Fruit fly (Drosophila melanogaster) whole organism, embryonic: ENCODE measurements around the gene Datp.

Experiments used
- Ada2b ChIP-seq: fragments of 200-800 bp; sonication (Bioruptor generic); IDR thresholded peaks from 2 replicates; pipeline ENCODE4 v1.3.6; 2022; ENCODE audit warnings: missing biosample characterization, missing genetic modification characterization
- CG10209 ChIP-seq: fragments of 200-800 bp; sonication (Bioruptor generic); optimal IDR thresholded peaks from 3 replicates; lab custom pipeline; 2017; ENCODE audit warnings: missing biosample characterization, mild to moderate bottlenecking, missing genetic modification characterization, missing genetic modification reagents
- CG10321 ChIP-seq: fragments of 200-800 bp; sonication (Bioruptor generic); IDR thresholded peaks from 2 replicates; pipeline ENCODE4 v1.3.6; 2022; ENCODE audit warnings: missing biosample characterization, missing genetic modification characterization
- CG10431 ChIP-seq: fragments of 200-800 bp; sonication (Bioruptor generic); optimal IDR thresholded peaks from 3 replicates; lab custom pipeline; 2018; ENCODE audit warnings: missing biosample characterization, mild to moderate bottlenecking, missing genetic modification characterization
- CG10979 ChIP-seq: fragments of 200-800 bp; sonication (Bioruptor generic); optimal IDR thresholded peaks from 2 replicates; lab custom pipeline; 2018; ENCODE audit warnings: missing biosample characterization, mild to moderate bottlenecking, missing genetic modification characterization, moderate library complexity
- CG12071 ChIP-seq: fragments of 200-800 bp; sonication (Bioruptor generic); optimal IDR thresholded peaks from 3 replicates; lab custom pipeline; 2018; ENCODE audit warnings: missing biosample characterization, mild to moderate bottlenecking, missing genetic modification characterization
- CG12104 ChIP-seq: fragments of 200-800 bp; sonication (Bioruptor generic); optimal IDR thresholded peaks from 3 replicates; lab custom pipeline; 2016; ENCODE audit warnings: missing biosample characterization, missing genetic modification characterization
- CG13296 ChIP-seq: fragments of 200-800 bp; sonication (Bioruptor generic); optimal IDR thresholded peaks from 3 replicates; lab custom pipeline; 2018; ENCODE audit warnings: missing biosample characterization, mild to moderate bottlenecking, missing genetic modification characterization
- CG14050 ChIP-seq: fragments of 200-800 bp; sonication (Bioruptor generic); IDR thresholded peaks from 3 replicates; pipeline ENCODE4 v1.3.6; 2022; ENCODE audit warnings: missing biosample characterization, missing genetic modification characterization
- CG15601 ChIP-seq: fragments of 200-800 bp; sonication (Bioruptor generic); optimal IDR thresholded peaks from 3 replicates; lab custom pipeline; 2019; ENCODE audit warnings: missing biosample characterization, mild to moderate bottlenecking, missing genetic modification characterization, moderate library complexity
- CG15696 ChIP-seq: fragments of 200-800 bp; sonication (Bioruptor generic); optimal IDR thresholded peaks from 2 replicates; lab custom pipeline; 2019; ENCODE audit warnings: missing biosample characterization, mild to moderate bottlenecking, missing genetic modification characterization, moderate library complexity
- CG18262 ChIP-seq: fragments of 200-800 bp; optimal IDR thresholded peaks from 3 replicates; lab custom pipeline; 2019; ENCODE audit warnings: missing biosample characterization, mild to moderate bottlenecking, missing genetic modification characterization, moderate library complexity
- CG18599 ChIP-seq: fragments of 200-800 bp; sonication (Bioruptor generic); optimal IDR thresholded peaks from 3 replicates; lab custom pipeline; 2017; ENCODE audit warnings: missing biosample characterization, missing genetic modification characterization, mild to moderate bottlenecking, moderate library complexity, missing genetic modification reagents
- CG30020 ChIP-seq: fragments of 200-800 bp; optimal IDR thresholded peaks from 2 replicates; lab custom pipeline; 2019; ENCODE audit warnings: missing biosample characterization, mild to moderate bottlenecking, missing genetic modification characterization, moderate library complexity
- CG4424 ChIP-seq: fragments of 200-800 bp; sonication (Bioruptor generic); optimal IDR thresholded peaks from 3 replicates; lab custom pipeline; 2016; ENCODE audit warnings: missing biosample characterization, missing genetic modification characterization
- CG6254 ChIP-seq: fragments of 200-800 bp; sonication (Bioruptor generic); optimal IDR thresholded peaks from 3 replicates; lab custom pipeline; 2017; ENCODE audit warnings: mild to moderate bottlenecking, missing biosample characterization, missing genetic modification reagents, missing genetic modification characterization
- CG9797 ChIP-seq: fragments of 200-800 bp; sonication (Bioruptor generic); optimal IDR thresholded peaks from 3 replicates; lab custom pipeline; 2018; ENCODE audit warnings: missing biosample characterization, mild to moderate bottlenecking, missing genetic modification characterization
- CG9817 ChIP-seq: fragments of 200-800 bp; sonication (Bioruptor generic); optimal IDR thresholded peaks from 2 replicates; lab custom pipeline; 2018; ENCODE audit warnings: missing biosample characterization, mild to moderate bottlenecking, missing genetic modification characterization, moderate library complexity
- CoRest ChIP-seq: fragments of 200-800 bp; sonication (Bioruptor generic); optimal IDR thresholded peaks from 3 replicates; lab custom pipeline; 2018; ENCODE audit warnings: missing biosample characterization, mild to moderate bottlenecking, missing genetic modification characterization, moderate library complexity
- D19A ChIP-seq: fragments of 200-800 bp; optimal IDR thresholded peaks from 3 replicates; lab custom pipeline; 2019; ENCODE audit warnings: missing biosample characterization, mild to moderate bottlenecking, missing genetic modification characterization, moderate library complexity
- Dfd ChIP-seq, 2 experiments: fragments of >200 bp; optimal IDR thresholded peaks; 2 replicates each; lab custom pipeline; 2017; ENCODE audit warnings: missing biosample characterization in 2 of 2, missing genetic modification characterization in 2 of 2
- Dip3 ChIP-seq: fragments of 200-800 bp; sonication (Bioruptor generic); optimal IDR thresholded peaks from 3 replicates; lab custom pipeline; 2016; ENCODE audit warnings: missing biosample characterization, missing genetic modification characterization
- E2f2 ChIP-seq: fragments of 200-800 bp; sonication (Bioruptor generic); IDR thresholded peaks from 2 replicates; pipeline ENCODE4 v1.3.6; 2022; ENCODE audit warnings: missing biosample characterization, missing genetic modification characterization
- ERR ChIP-seq: fragments of 200-800 bp; sonication (Bioruptor generic); optimal IDR thresholded peaks from 2 replicates; lab custom pipeline; 2016; ENCODE audit warnings: missing biosample characterization, missing genetic modification characterization
- Elba2 ChIP-seq: fragments of 200-800 bp; sonication (Bioruptor generic); optimal IDR thresholded peaks from 3 replicates; lab custom pipeline; 2016; ENCODE audit warnings: missing biosample characterization, missing genetic modification characterization
- NK7.1 ChIP-seq: fragments of 200-800 bp; sonication (Bioruptor generic); optimal IDR thresholded peaks from 3 replicates; lab custom pipeline; 2016; ENCODE audit warnings: missing biosample characterization, missing genetic modification characterization
- Nf-YA ChIP-seq: fragments of 200-800 bp; sonication (Bioruptor generic); IDR thresholded peaks from 2 replicates; pipeline ENCODE4 v1.3.6; 2022; ENCODE audit warnings: missing biosample characterization, missing genetic modification characterization
- Opbp ChIP-seq: fragments of 200-800 bp; sonication (Bioruptor generic); IDR thresholded peaks from 3 replicates; pipeline ENCODE4 v1.3.6; 2022; ENCODE audit warnings: missing biosample characterization, missing genetic modification characterization; ENCODE audit not compliant: partially characterized antibody
- Optix ChIP-seq: fragments of 200-800 bp; sonication (Bioruptor generic); IDR thresholded peaks from 3 replicates; pipeline ENCODE4 v1.3.6; 2022; ENCODE audit warnings: missing biosample characterization, missing genetic modification characterization
- Pdp1 ChIP-seq, 2 experiments: fragments of 200-800 bp; sonication (Bioruptor generic); optimal IDR thresholded peaks; 3 replicates each; lab custom pipeline; 2016; ENCODE audit warnings: missing biosample characterization in 2 of 2, missing genetic modification characterization in 2 of 2, mild to moderate bottlenecking in 1 of 2, moderate library complexity in 1 of 2
- Ptx1 ChIP-seq: fragments of 200-800 bp; sonication (Bioruptor generic); IDR thresholded peaks from 2 replicates; pipeline ENCODE4 v1.3.6; 2022; ENCODE audit warnings: missing biosample characterization, missing genetic modification characterization
- Side ChIP-seq: fragments of 200-800 bp; sonication (Bioruptor generic); optimal IDR thresholded peaks from 2 replicates; lab custom pipeline; 2016; ENCODE audit warnings: missing biosample characterization, missing genetic modification characterization
- Sin3A ChIP-seq: fragments of >200 bp; optimal IDR thresholded peaks from 2 replicates; lab custom pipeline; 2018
- Sry-δ ChIP-seq: fragments of 200-800 bp; sonication (Bioruptor generic); optimal IDR thresholded peaks from 2 replicates; lab custom pipeline; 2016; ENCODE audit warnings: missing biosample characterization, missing genetic modification characterization
- YL-1 ChIP-seq: fragments of 200-800 bp; sonication (Bioruptor generic); optimal IDR thresholded peaks from 3 replicates; lab custom pipeline; 2017; ENCODE audit warnings: missing biosample characterization, mild to moderate bottlenecking, missing genetic modification characterization
- caup ChIP-seq: fragments of 200-800 bp; sonication (Bioruptor generic); optimal IDR thresholded peaks from 3 replicates; lab custom pipeline; 2017; ENCODE audit warnings: missing biosample characterization, mild to moderate bottlenecking, missing genetic modification characterization, moderate library complexity; ENCODE audit not compliant: severe bottlenecking
- crp ChIP-seq, 2 experiments: fragments of 200-800 bp; sonication (Bioruptor generic); optimal IDR thresholded peaks; 2 replicates in 1 of 2; 3 replicates in 1 of 2; lab custom pipeline; 2017; ENCODE audit warnings: missing biosample characterization in 2 of 2, missing genetic modification characterization in 2 of 2, mild to moderate bottlenecking in 1 of 2, moderate library complexity in 1 of 2
- danr ChIP-seq: fragments of 200-800 bp; sonication (Bioruptor generic); IDR thresholded peaks from 2 replicates; pipeline ENCODE4 v1.3.6; 2022; ENCODE audit warnings: missing biosample characterization, missing genetic modification characterization
- dimm ChIP-seq: fragments of 200-800 bp; sonication (Bioruptor generic); IDR thresholded peaks from 2 replicates; pipeline ENCODE4 v1.3.6; 2022; ENCODE audit warnings: missing biosample characterization, missing genetic modification characterization
- dmrt99B ChIP-seq: fragments of 200-800 bp; sonication (Bioruptor generic); optimal IDR thresholded peaks from 2 replicates; lab custom pipeline; 2018; ENCODE audit warnings: missing biosample characterization, mild to moderate bottlenecking, missing genetic modification characterization, moderate library complexity
- exex ChIP-seq: fragments of 200-800 bp; sonication (Bioruptor generic); optimal IDR thresholded peaks from 4 replicates; lab custom pipeline; 2018; ENCODE audit warnings: missing biosample characterization, mild to moderate bottlenecking, missing genetic modification characterization, moderate library complexity
- fru ChIP-seq: fragments of >200 bp; optimal IDR thresholded peaks from 2 replicates; lab custom pipeline; 2017
- grn ChIP-seq: fragments of 200-800 bp; sonication (Bioruptor generic); optimal IDR thresholded peaks from 3 replicates; lab custom pipeline; 2017; ENCODE audit warnings: missing biosample characterization, missing genetic modification characterization
- insv ChIP-seq, 2 experiments: fragments of 200-800 bp; sonication (Bioruptor generic); optimal IDR thresholded peaks; 3 replicates each; lab custom pipeline; 2016 to 2018; ENCODE audit warnings: missing biosample characterization in 2 of 2, missing genetic modification characterization in 2 of 2
- lmd ChIP-seq: fragments of 200-800 bp; sonication (Bioruptor generic); IDR thresholded peaks from 2 replicates; pipeline ENCODE4 v1.3.6; 2022; ENCODE audit warnings: missing biosample characterization, missing genetic modification characterization
- pan ChIP-seq, 4 experiments: fragments of >200 bp in 3 of 4; fragments of 200-800 bp in 1 of 4; sonication (Bioruptor generic) in 1 of 4; optimal IDR thresholded peaks in 3 of 4; IDR thresholded peaks in 1 of 4; 2 replicates each; pipeline versions ENCODE4 v1.3.6 to Lab custom; 2017 to 2022; ENCODE audit warnings: missing biosample characterization in 2 of 4, missing genetic modification characterization in 2 of 4, mixed read lengths in 1 of 4
- seq ChIP-seq: fragments of 200-800 bp; sonication (Bioruptor generic); IDR thresholded peaks from 2 replicates; pipeline ENCODE4 v1.3.6; 2022; ENCODE audit warnings: missing biosample characterization, missing genetic modification characterization
- so ChIP-seq: fragments of 200-800 bp; sonication (Bioruptor generic); IDR thresholded peaks from 3 replicates; pipeline ENCODE4 v1.3.6; 2022; ENCODE audit warnings: missing biosample characterization, missing genetic modification characterization
- stwl ChIP-seq: fragments of 200-800 bp; sonication (Bioruptor generic); optimal IDR thresholded peaks from 3 replicates; lab custom pipeline; 2018; ENCODE audit warnings: missing biosample characterization, mild to moderate bottlenecking, missing genetic modification characterization, moderate library complexity
- trem ChIP-seq: fragments of 200-800 bp; optimal IDR thresholded peaks from 3 replicates; lab custom pipeline; 2019; ENCODE audit warnings: missing biosample characterization, mild to moderate bottlenecking, missing genetic modification characterization, moderate library complexity
- usp ChIP-seq: fragments of >200 bp; optimal IDR thresholded peaks from 2 replicates; lab custom pipeline; 2017; ENCODE audit warnings: missing biosample characterization, missing genetic modification characterization

Gene Datp

DNA sequence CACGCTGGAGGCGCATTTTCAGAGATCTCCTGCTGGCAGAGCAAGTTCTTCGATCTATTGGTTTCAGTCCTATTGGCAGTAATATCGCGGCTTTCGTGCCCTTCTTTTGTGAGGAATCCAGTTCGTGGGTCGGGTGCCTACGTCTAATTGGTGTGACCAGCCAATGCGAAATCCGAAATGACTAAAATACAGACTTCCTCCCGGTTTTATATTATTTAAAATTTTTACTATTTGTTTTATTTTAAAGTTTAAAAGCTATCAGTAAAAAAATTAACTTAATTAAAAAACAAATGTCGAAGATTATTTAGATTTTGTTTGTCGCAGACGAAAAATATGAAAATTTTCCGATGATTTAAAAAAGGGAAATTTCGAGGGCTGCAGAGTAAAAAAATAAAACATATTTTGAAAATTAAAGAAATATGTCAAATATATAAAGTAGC lies 25.0 kb upstream of the Datp start, which contains the start of gene CG5850 (continued):
- TF ChIP-seq CG12071 (GFP tag; lab: Kevin White, UChicago) = no peak
- no peak for TF ChIP-seq seq (GFP tag; lab: Robert Waterston, UW)
- TF ChIP-seq Pdp1 (GFP tag; optimal IDR thresholded peaks at IDR 0.05; lab: Kevin White, UChicago) = no peak
- TF ChIP-seq dimm = no peak
- TF ChIP-seq CG4424 (GFP tag; lab: Kevin White, UChicago) = peak; percentile 20
- peak; percentile 52 for TF ChIP-seq CoRest (tag; lab: Kevin White, UChicago)
- TF ChIP-seq D19A = peak; percentile 38
- no peak for TF ChIP-seq usp (GFP tag; lab: Kevin White, UChicago)
- TF ChIP-seq Sin3A = no peak
- TF ChIP-seq stwl (tag; lab: Kevin White, UChicago) = peak; percentile 34
- no peak for TF ChIP-seq Ptx1 (GFP tag; lab: Robert Waterston, UW)
- TF ChIP-seq grn (GFP tag; lab: Kevin White, UChicago) = no peak
- no peak for TF ChIP-seq so (GFP tag; lab: Robert Waterston, UW)
- no peak for TF ChIP-seq CG10321 (GFP tag; lab: Robert Waterston, UW)
- no peak for TF ChIP-seq NK7.1 (GFP tag; lab: Kevin White, UChicago)
- no peak for TF ChIP-seq CG6254
- no peak for TF ChIP-seq CG12104
- no peak for TF ChIP-seq Dip3 (GFP tag; lab: Kevin White, UChicago)
- TF ChIP-seq Side (GFP tag; lab: Kevin White, UChicago) = no peak
- TF ChIP-seq Ada2b (GFP tag; lab: Robert Waterston, UW) = no peak
- no peak for TF ChIP-seq CG9817
- peak; percentile 62 for TF ChIP-seq CG9797 (GFP tag; lab: Kevin White, UChicago)
- TF ChIP-seq danr = no peak
- TF ChIP-seq pan (optimal IDR thresholded peaks at IDR 0.05; lab: Kevin White, UChicago) = no peak
- TF ChIP-seq pan (GFP tag; optimal IDR thresholded peaks at IDR 0.05 in 1 of 2, IDR thresholded peaks at IDR 0.05 in 1 of 2) = no peak
- peak; percentile 4 for TF ChIP-seq CG15696 (tag; lab: Kevin White, UChicago)
- TF ChIP-seq trem (tag; lab: Kevin White, UChicago) = peak; percentile 56
- TF ChIP-seq Sry-δ = no peak
- no peak for TF ChIP-seq fru (lab: Kevin White, UChicago)
- TF ChIP-seq CG18599 = no peak
- no peak for TF ChIP-seq ERR (GFP tag; lab: Kevin White, UChicago)
- TF ChIP-seq CG13296 (GFP tag; lab: Kevin White, UChicago) = peak; percentile 41
- no peak for TF ChIP-seq Nf-YA (GFP tag; lab: Robert Waterston, UW)
- peak; percentile 44 for TF ChIP-seq CG18262 (tag; lab: Kevin White, UChicago)
- no peak for TF ChIP-seq Dfd (GFP tag; optimal IDR thresholded peaks at IDR 0.05; lab: Kevin White, UChicago)
- TF ChIP-seq CG10979 (tag; lab: Kevin White, UChicago) = no peak
- no peak for TF ChIP-seq lmd (GFP tag; lab: Robert Waterston, UW)
- no peak for TF ChIP-seq exex (tag; lab: Kevin White, UChicago)
- TF ChIP-seq CG15601 (tag; lab: Kevin White, UChicago) = peak; percentile 13
- peak; percentile 20 for TF ChIP-seq CG10431
- TF ChIP-seq dmrt99B = peak; percentile 14
- TF ChIP-seq insv (GFP tag; optimal IDR thresholded peaks at IDR 0.05; lab: Kevin White, UChicago) = no peak
- peak; percentile 65 for TF ChIP-seq E2f2
- no peak for TF ChIP-seq caup
- TF ChIP-seq CG14050 (GFP tag; lab: Robert Waterston, UW) = no peak
- no peak for TF ChIP-seq crp (GFP tag; optimal IDR thresholded peaks at IDR 0.05; lab: Kevin White, UChicago)
- no peak for TF ChIP-seq Optix (GFP tag; lab: Robert Waterston, UW)
- peak; percentile 94 for TF ChIP-seq Elba2 (GFP tag; lab: Kevin White, UChicago)
- TF ChIP-seq YL-1 (GFP tag; lab: Kevin White, UChicago) = peak; percentile 77
- no peak for TF ChIP-seq CG10209 (GFP tag; lab: Kevin White, UChicago)
- no peak for TF ChIP-seq Opbp
- peak; percentile 48 for TF ChIP-seq CG30020
